Fruit fly (Drosophila melanogaster) whole organism, embryonic: ENCODE data around the gene Traf4.
A peak's percentile ranks its signal among the peaks of the same experiment; 100 is the strongest.

Experiments
- Asciz ChIP-seq: fragments of 200-800 bp; sonication (Bioruptor generic); optimal IDR thresholded peaks from 2 replicates; lab custom pipeline; 2017; ENCODE audit warnings: missing biosample characterization, mild to moderate bottlenecking, missing genetic modification characterization, missing genetic modification reagents
- CG12155 ChIP-seq: fragments of 200-800 bp; sonication (Bioruptor generic); optimal IDR thresholded peaks from 3 replicates; lab custom pipeline; 2016; ENCODE audit warnings: missing biosample characterization, missing genetic modification characterization
- CG12391 ChIP-seq: fragments of 200-800 bp; sonication (Bioruptor generic); optimal IDR thresholded peaks from 3 replicates; lab custom pipeline; 2018; ENCODE audit warnings: missing biosample characterization, mild to moderate bottlenecking, missing genetic modification characterization, moderate library complexity
- CG13287 ChIP-seq: fragments of 200-800 bp; sonication (Bioruptor generic); IDR thresholded peaks from 2 replicates; pipeline ENCODE4 v1.3.6; 2022; ENCODE audit warnings: missing biosample characterization, missing genetic modification characterization; ENCODE audit not compliant: partially characterized antibody
- CG13424 ChIP-seq: fragments of 200-800 bp; sonication (Bioruptor generic); optimal IDR thresholded peaks from 2 replicates; lab custom pipeline; 2019; ENCODE audit warnings: missing biosample characterization, mild to moderate bottlenecking, missing genetic modification characterization, moderate library complexity
- CG13775 ChIP-seq: fragments of 200-800 bp; sonication (Bioruptor generic); optimal IDR thresholded peaks from 3 replicates; lab custom pipeline; 2017; ENCODE audit warnings: missing biosample characterization, mild to moderate bottlenecking, missing genetic modification characterization
- CG1602 ChIP-seq: fragments of 200-800 bp; sonication (Bioruptor generic); optimal IDR thresholded peaks from 3 replicates; lab custom pipeline; 2016; ENCODE audit warnings: missing biosample characterization, missing genetic modification characterization
- CG16813 ChIP-seq: fragments of 200-800 bp; sonication (Bioruptor generic); IDR thresholded peaks from 3 replicates; pipeline ENCODE4 v1.3.6; 2022; ENCODE audit warnings: missing biosample characterization, missing genetic modification characterization; ENCODE audit not compliant: partially characterized antibody
- CG17186 ChIP-seq: fragments of 200-800 bp; sonication (Bioruptor generic); optimal IDR thresholded peaks from 3 replicates; lab custom pipeline; 2017; ENCODE audit warnings: missing biosample characterization, missing genetic modification reagents, missing genetic modification characterization
- CG18011 ChIP-seq: fragments of 200-800 bp; sonication (Bioruptor generic); optimal IDR thresholded peaks from 2 replicates; lab custom pipeline; 2017; ENCODE audit warnings: missing biosample characterization, missing genetic modification characterization, mild to moderate bottlenecking, moderate library complexity, missing genotype
- CG1832 ChIP-seq: fragments of 200-800 bp; sonication (Bioruptor generic); optimal IDR thresholded peaks from 2 replicates; lab custom pipeline; 2017; ENCODE audit warnings: missing biosample characterization, mild to moderate bottlenecking, missing genetic modification characterization, inconsistent platforms
- CG2120 ChIP-seq: fragments of 200-800 bp; sonication (Bioruptor generic); optimal IDR thresholded peaks from 3 replicates; lab custom pipeline; 2016; ENCODE audit warnings: missing biosample characterization, missing genetic modification characterization
- CG3995 ChIP-seq: fragments of 200-800 bp; sonication (Bioruptor generic); optimal IDR thresholded peaks from 3 replicates; lab custom pipeline; 2016; ENCODE audit warnings: missing biosample characterization, missing genetic modification characterization
- CG9797 ChIP-seq: fragments of 200-800 bp; sonication (Bioruptor generic); optimal IDR thresholded peaks from 3 replicates; lab custom pipeline; 2018; ENCODE audit warnings: missing biosample characterization, mild to moderate bottlenecking, missing genetic modification characterization
- CG9932 ChIP-seq: fragments of 200-800 bp; sonication (Bioruptor generic); IDR thresholded peaks from 2 replicates; pipeline ENCODE4 v1.3.6; 2022; ENCODE audit warnings: missing biosample characterization, missing genetic modification characterization
- Chrac-16 ChIP-seq: fragments of 200-800 bp; sonication (Bioruptor generic); optimal IDR thresholded peaks from 3 replicates; lab custom pipeline; 2016; ENCODE audit warnings: missing biosample characterization, missing genetic modification characterization
- CoRest ChIP-seq: fragments of 200-800 bp; sonication (Bioruptor generic); optimal IDR thresholded peaks from 3 replicates; lab custom pipeline; 2018; ENCODE audit warnings: missing biosample characterization, mild to moderate bottlenecking, missing genetic modification characterization, moderate library complexity
- Dll ChIP-seq: fragments of 200-800 bp; sonication (Bioruptor generic); IDR thresholded peaks from 4 replicates; pipeline ENCODE4 v1.3.6; 2022; ENCODE audit warnings: missing biosample characterization, missing genetic modification characterization; ENCODE audit not compliant: partially characterized antibody
- Dp ChIP-seq: fragments of 200-800 bp; sonication (Bioruptor generic); optimal IDR thresholded peaks from 2 replicates; lab custom pipeline; 2018; ENCODE audit warnings: missing biosample characterization, mild to moderate bottlenecking, missing genetic modification characterization, moderate library complexity
- Gug ChIP-seq: fragments of 200-800 bp; sonication (Bioruptor generic); IDR thresholded peaks from 4 replicates; pipeline ENCODE4 v1.3.6; 2022; ENCODE audit warnings: missing biosample characterization, missing genetic modification characterization
- HLH4C ChIP-seq: fragments of 200-800 bp; sonication (Bioruptor generic); IDR thresholded peaks from 3 replicates; pipeline ENCODE4 v1.3.6; 2022; ENCODE audit warnings: missing biosample characterization, missing genetic modification characterization; ENCODE audit not compliant: partially characterized antibody
- Lhr ChIP-seq: fragments of 200-800 bp; sonication (Bioruptor generic); optimal IDR thresholded peaks from 3 replicates; lab custom pipeline; 2017; ENCODE audit warnings: mild to moderate bottlenecking, missing biosample characterization, missing genetic modification reagents, missing genetic modification characterization
- Sin3A ChIP-seq: fragments of >200 bp; optimal IDR thresholded peaks from 2 replicates; lab custom pipeline; 2018
- Sry-δ ChIP-seq: fragments of 200-800 bp; sonication (Bioruptor generic); optimal IDR thresholded peaks from 2 replicates; lab custom pipeline; 2016; ENCODE audit warnings: missing biosample characterization, missing genetic modification characterization
- Ssrp ChIP-seq: fragments of 200-800 bp; sonication (Bioruptor generic); optimal IDR thresholded peaks from 2 replicates; lab custom pipeline; 2018; ENCODE audit warnings: missing biosample characterization, mild to moderate bottlenecking, missing genetic modification characterization, moderate library complexity
- YL-1 ChIP-seq: fragments of 200-800 bp; sonication (Bioruptor generic); optimal IDR thresholded peaks from 3 replicates; lab custom pipeline; 2017; ENCODE audit warnings: missing biosample characterization, mild to moderate bottlenecking, missing genetic modification characterization
- abd-A ChIP-seq: fragments of 200-800 bp; sonication (Bioruptor generic); optimal IDR thresholded peaks from 3 replicates; lab custom pipeline; 2019; ENCODE audit warnings: missing biosample characterization, mild to moderate bottlenecking, missing genetic modification characterization, moderate library complexity
- amos ChIP-seq: fragments of 200-800 bp; sonication (Bioruptor generic); IDR thresholded peaks from 2 replicates; pipeline ENCODE4 v1.3.6; 2022; ENCODE audit warnings: missing biosample characterization, missing genetic modification characterization; ENCODE audit not compliant: partially characterized antibody
- ara ChIP-seq: fragments of 200-800 bp; sonication (Bioruptor generic); IDR thresholded peaks from 2 replicates; pipeline ENCODE4 v1.3.6; 2022; ENCODE audit warnings: missing biosample characterization, missing genetic modification characterization
- chn ChIP-seq: fragments of 200-800 bp; sonication (Bioruptor generic); optimal IDR thresholded peaks from 2 replicates; lab custom pipeline; 2016; ENCODE audit warnings: missing biosample characterization, missing genetic modification characterization
- crp ChIP-seq, 2 experiments: fragments of 200-800 bp; sonication (Bioruptor generic); optimal IDR thresholded peaks; 2 replicates in 1 of 2; 3 replicates in 1 of 2; lab custom pipeline; 2017; ENCODE audit warnings: missing biosample characterization in 2 of 2, missing genetic modification characterization in 2 of 2, mild to moderate bottlenecking in 1 of 2, moderate library complexity in 1 of 2
- dimm ChIP-seq: fragments of 200-800 bp; sonication (Bioruptor generic); IDR thresholded peaks from 2 replicates; pipeline ENCODE4 v1.3.6; 2022; ENCODE audit warnings: missing biosample characterization, missing genetic modification characterization
- dmrt11E ChIP-seq: fragments of 200-800 bp; sonication (Bioruptor generic); optimal IDR thresholded peaks from 3 replicates; lab custom pipeline; 2018; ENCODE audit warnings: missing biosample characterization, mild to moderate bottlenecking, missing genetic modification characterization, moderate library complexity
- gfzf ChIP-seq: fragments of 200-800 bp; sonication (Bioruptor generic); optimal IDR thresholded peaks from 2 replicates; lab custom pipeline; 2016; ENCODE audit warnings: missing biosample characterization, mild to moderate bottlenecking, missing genetic modification characterization, moderate library complexity
- jumu ChIP-seq: fragments of 200-800 bp; sonication (Bioruptor generic); optimal IDR thresholded peaks from 3 replicates; lab custom pipeline; 2016; ENCODE audit warnings: missing biosample characterization, missing genetic modification characterization
- lilli ChIP-seq: fragments of 200-800 bp; sonication (Bioruptor generic); optimal IDR thresholded peaks from 3 replicates; lab custom pipeline; 2016; ENCODE audit warnings: missing biosample characterization, missing genetic modification characterization
- maf-S ChIP-seq: fragments of 200-800 bp; sonication (Bioruptor generic); optimal IDR thresholded peaks from 2 replicates; lab custom pipeline; 2016; ENCODE audit warnings: missing biosample characterization, missing genetic modification characterization
- mam ChIP-seq: fragments of 200-800 bp; sonication (Bioruptor generic); optimal IDR thresholded peaks from 3 replicates; lab custom pipeline; 2016; ENCODE audit warnings: missing biosample characterization, missing genetic modification characterization
- peb ChIP-seq: fragments of 200-800 bp; sonication (Bioruptor generic); IDR thresholded peaks from 2 replicates; pipeline ENCODE4 v1.3.6; 2022; ENCODE audit warnings: missing biosample characterization, missing genetic modification characterization
- pho ChIP-seq: fragments of 200-800 bp; sonication (Bioruptor generic); optimal IDR thresholded peaks from 2 replicates; lab custom pipeline; 2016; ENCODE audit warnings: missing biosample characterization, missing genetic modification characterization
- prd ChIP-seq, 3 experiments: fragments of >200 bp in 2 of 3; fragments of 200-800 bp in 1 of 3; sonication (Bioruptor generic) in 1 of 3; optimal IDR thresholded peaks in 2 of 3; IDR thresholded peaks in 1 of 3; 2 replicates in 2 of 3; 3 replicates in 1 of 3; pipeline versions ENCODE4 v1.3.6 to Lab custom; 2017 to 2022; ENCODE audit warnings: missing biosample characterization in 1 of 3, missing genetic modification characterization in 1 of 3
- rib ChIP-seq: fragments of 200-800 bp; sonication (Bioruptor generic); IDR thresholded peaks from 2 replicates; pipeline ENCODE4 v1.3.6; 2022; ENCODE audit warnings: missing biosample characterization, missing genetic modification characterization
- row ChIP-seq: fragments of 200-800 bp; sonication (Bioruptor generic); IDR thresholded peaks from 3 replicates; pipeline ENCODE4 v1.3.6; 2022; ENCODE audit warnings: missing biosample characterization, missing genetic modification characterization
- sna ChIP-seq: fragments of 200-800 bp; sonication (Bioruptor generic); IDR thresholded peaks from 2 replicates; pipeline ENCODE4 v1.3.6; 2022; ENCODE audit warnings: missing biosample characterization, missing genetic modification characterization; ENCODE audit not compliant: partially characterized antibody
- stwl ChIP-seq: fragments of 200-800 bp; sonication (Bioruptor generic); optimal IDR thresholded peaks from 3 replicates; lab custom pipeline; 2018; ENCODE audit warnings: missing biosample characterization, mild to moderate bottlenecking, missing genetic modification characterization, moderate library complexity
- tin ChIP-seq: fragments of 200-800 bp; sonication (Bioruptor generic); optimal IDR thresholded peaks from 3 replicates; lab custom pipeline; 2016; ENCODE audit warnings: missing biosample characterization, missing genetic modification characterization
- trem ChIP-seq: fragments of 200-800 bp; optimal IDR thresholded peaks from 3 replicates; lab custom pipeline; 2019; ENCODE audit warnings: missing biosample characterization, mild to moderate bottlenecking, missing genetic modification characterization, moderate library complexity
- zen ChIP-seq: fragments of 200-800 bp; sonication (Bioruptor generic); optimal IDR thresholded peaks from 3 replicates; lab custom pipeline; 2018; ENCODE audit warnings: missing biosample characterization, mild to moderate bottlenecking, missing genetic modification characterization, moderate library complexity

Gene Traf4

DNA sequence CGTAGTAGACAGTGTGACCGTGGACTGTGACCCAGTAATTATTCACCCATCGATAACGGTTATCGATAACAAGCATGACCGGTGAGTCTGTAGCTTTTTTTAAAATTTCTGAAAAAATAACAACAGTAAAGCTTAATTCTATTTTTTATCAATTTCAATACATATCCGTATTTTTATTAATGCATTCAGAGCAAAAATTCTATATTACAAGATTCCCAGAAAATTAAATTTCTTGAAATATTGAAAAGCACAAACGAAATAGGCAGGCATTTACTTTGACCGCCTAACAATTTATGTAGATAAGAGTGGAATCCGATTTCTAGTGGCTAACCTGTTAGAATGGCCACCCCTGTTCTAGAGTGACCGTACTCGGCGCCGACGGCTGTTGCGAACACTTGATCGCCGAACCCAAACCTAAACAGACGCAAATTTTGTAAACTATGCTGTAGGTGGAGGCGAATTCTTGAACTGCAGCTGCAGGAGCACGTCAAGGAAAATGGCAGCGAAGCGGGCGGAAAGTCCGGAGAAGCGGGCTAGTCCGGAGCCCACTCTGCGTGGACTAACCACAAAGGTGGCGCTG is 32.2 kb downstream of the Traf4 start, which contains the start of gene CG3652 (continued):
- TF ChIP-seq amos (GFP tag; lab: Robert Waterston, UW) (peak; percentile 43), peb (GFP tag; lab: Robert Waterston, UW) (no peak), Sry-δ (GFP tag; lab: Kevin White, UChicago) (peak; percentile 75), CG3995 (GFP tag; lab: Kevin White, UChicago) (peak; percentile 77), CG9797 (peak; percentile 78), mam (GFP tag; lab: Kevin White, UChicago) (peak; percentile 36), Asciz (GFP tag; lab: Kevin White, UChicago) (no peak), dmrt11E (peak; percentile 23), CG9932 (GFP tag; lab: Robert Waterston, UW) (peak; percentile 30; the same call in 1 of the 2 replicates), tin (GFP tag; lab: Kevin White, UChicago) (peak; percentile 33), CG16813 (GFP tag; lab: Robert Waterston, UW) (peak; percentile 60), Chrac-16 (GFP tag; lab: Kevin White, UChicago) (peak; percentile 43), YL-1 (GFP tag; lab: Kevin White, UChicago) (peak; percentile 61), CG13775 (GFP tag; lab: Kevin White, UChicago) (peak; percentile 9), CoRest (tag; lab: Kevin White, UChicago) (peak; percentile 67), prd (optimal IDR thresholded peaks at IDR 0.05; lab: Kevin White, UChicago) (no peak), prd (GFP tag; IDR thresholded peaks at IDR 0.05; lab: Robert Waterston, UW) (peak; percentile 38; the same call in 1 of the 3 replicates), zen (tag; lab: Kevin White, UChicago) (peak; percentile 21), Lhr (GFP tag; lab: Kevin White, UChicago) (peak; percentile 21), CG18011 (no peak), Gug (GFP tag; lab: Robert Waterston, UW) (peak; percentile 12; the same call in 1 of the 4 replicates), dimm (GFP tag; lab: Robert Waterston, UW) (no peak), ara (no peak), CG2120 (GFP tag; lab: Kevin White, UChicago) (peak; percentile 64), abd-A (no peak), sna (peak; percentile 18; the same call in 1 of the 2 replicates), jumu (GFP tag; lab: Kevin White, UChicago) (peak; percentile 30), CG17186 (peak; percentile 31), CG13424 (tag; lab: Kevin White, UChicago) (peak; percentile 28), stwl (tag; lab: Kevin White, UChicago) (peak; percentile 38), CG12391 (tag; lab: Kevin White, UChicago) (peak; percentile 48), CG12155 (peak; percentile 31), trem (tag; lab: Kevin White, UChicago) (peak; percentile 61), CG1602 (no peak), HLH4C (GFP tag; lab: Robert Waterston, UW) (peak; percentile 54), Ssrp (tag; lab: Kevin White, UChicago) (peak; percentile 11), Dp (GFP tag; lab: Kevin White, UChicago) (peak; percentile 68), pho (GFP tag; lab: Kevin White, UChicago) (peak; percentile 37), lilli (peak; percentile 61), Sin3A (peak; percentile 84), CG1832 (no peak), crp (GFP tag; optimal IDR thresholded peaks at IDR 0.05; lab: Kevin White, UChicago) (peak in 1 of 2 experiments; percentile 50), Dll (GFP tag; lab: Robert Waterston, UW) (peak; percentile 62; the same call in 3 of the 4 replicates), row (GFP tag; lab: Robert Waterston, UW) (peak; percentile 70), rib (GFP tag; lab: Robert Waterston, UW) (no peak), CG13287 (peak; percentile 58), gfzf (peak; percentile 67), maf-S (GFP tag; lab: Kevin White, UChicago) (peak; percentile 20), chn (peak; percentile 9)
